Worm (Caenorhabditis elegans): ENCODE results near the gene lmd-5.

ce11 chrV:7096129-7096730, 27.2 kb upstream of the lmd-5 start:
- TF ChIP-seq unc-62 (GFP tag; optimal IDR thresholded peaks at IDR 0.05) (no peak), elt-1 (tag; optimal IDR thresholded peaks at IDR 0.05; ENCODE audit: borderline replicate concordance, insufficient read depth) (no peak), lin-13 (tag; optimal IDR thresholded peaks at IDR 0.05) (no peak), ztf-11 (tag; optimal IDR thresholded peaks at IDR 0.05) (no peak), nhr-28 (tag; optimal IDR thresholded peaks at IDR 0.05) (no peak), ham-2 (GFP tag; optimal IDR thresholded peaks at IDR 0.05) (no peak), tbx-8 (GFP tag; optimal IDR thresholded peaks at IDR 0.05) (no peak), blmp-1 (tag; optimal IDR thresholded peaks at IDR 0.05) (no peak), mls-2 (tag; optimal IDR thresholded peaks at IDR 0.05) (no peak), lsy-2 (tag; optimal IDR thresholded peaks at IDR 0.05) (no peak), hlh-1 (tag; optimal IDR thresholded peaks at IDR 0.05) (no peak), nhr-12 (tag; optimal IDR thresholded peaks at IDR 0.05) (no peak), snpc-4 (tag; optimal IDR thresholded peaks at IDR 0.05) (no peak), elt-3 (tag; optimal IDR thresholded peaks at IDR 0.05) (no peak)
